Worm (Caenorhabditis elegans): ENCODE data around the gene dnj-19.

DNA sequence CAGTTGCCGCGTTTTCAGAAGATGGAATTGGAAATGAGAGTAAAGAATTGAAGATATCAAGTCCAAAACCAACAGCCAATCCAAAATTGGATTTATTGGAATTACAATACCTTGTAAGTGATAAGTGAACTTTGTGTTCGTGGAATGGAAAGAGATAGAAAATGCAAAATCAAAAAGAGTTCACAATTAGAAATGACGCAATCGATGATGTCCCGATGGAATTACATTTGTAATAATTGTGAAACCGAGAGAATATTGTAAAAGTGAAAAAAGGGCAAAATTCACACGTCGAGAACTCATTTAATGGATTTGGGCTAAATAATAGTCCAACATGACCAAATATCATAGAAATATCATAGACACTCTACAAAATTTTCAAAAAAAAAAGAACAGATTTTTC is 20.6 kb upstream of the dnj-19 start:
- TF ChIP-seq him-1 (tag; optimal IDR thresholded peaks at IDR 0.05) (no peak), W03F9.2 (tag; optimal IDR thresholded peaks at IDR 0.05) (no peak), dao-5 (tag; optimal IDR thresholded peaks at IDR 0.05) (no peak)

Measured in whole organism, L4/young adult.